Fruit fly (Drosophila melanogaster) whole organism, adult: ENCODE measurements around the gene CG7179.
"Not testable (repeated sequence)": the region's sequence is repeated elsewhere in the genome, so short reads cannot be mapped to it uniquely, and the experiment has no call there.

Source experiments
- CG14711 ChIP-seq: fragments of 200-800 bp; sonication (Bioruptor generic); optimal IDR thresholded peaks from 2 replicates; lab custom pipeline; 2018; ENCODE audit warnings: missing biosample characterization, mild to moderate bottlenecking, missing genetic modification characterization, moderate library complexity
- CG7045 ChIP-seq: fragments of 200-800 bp; sonication (Bioruptor generic); optimal IDR thresholded peaks from 2 replicates; lab custom pipeline; 2017; ENCODE audit warnings: missing biosample characterization, mild to moderate bottlenecking, missing genetic modification characterization
- Clk ChIP-seq: fragments of 200-800 bp; sonication (Bioruptor generic); optimal IDR thresholded peaks from 2 replicates; lab custom pipeline; 2017; ENCODE audit warnings: missing biosample characterization, missing genetic modification characterization
- cic ChIP-seq: fragments of 200-800 bp; sonication (Bioruptor generic); optimal IDR thresholded peaks from 2 replicates; lab custom pipeline; 2017; ENCODE audit warnings: missing biosample characterization, mild to moderate bottlenecking, missing genetic modification characterization, moderate library complexity
- kay ChIP-seq: fragments of 200-800 bp; sonication (Bioruptor generic); peaks from one replicate; lab custom pipeline; 2016; ENCODE audit warnings: missing biosample characterization, missing genetic modification characterization, borderline replicate concordance
- tj ChIP-seq: fragments of 200-800 bp; sonication (Bioruptor generic); optimal IDR thresholded peaks from 3 replicates; lab custom pipeline; 2017; ENCODE audit warnings: missing biosample characterization, mild to moderate bottlenecking, missing genetic modification characterization, moderate library complexity

- not testable (repeated sequence) for TF ChIP-seq CG14711; tj (GFP tag; lab: Kevin White, UChicago); CG7045 (GFP tag; lab: Kevin White, UChicago); kay (GFP tag; lab: Kevin White, UChicago); Clk; cic (GFP tag; lab: Kevin White, UChicago)
Observed at dm6 chr2L:7732570-7732969, 45.3 kb downstream of the CG7179 start, which contains the start of gene CG13796.
